Worm (Caenorhabditis elegans): ENCODE results near the gene M03C11.6.

- TF ChIP-seq elt-2 (tag; optimal IDR thresholded peaks at IDR 0.05) = peak; percentile 99
- peak; percentile 98 for TF ChIP-seq lim-6 (tag; optimal IDR thresholded peaks at IDR 0.05)
- peak; percentile 92 for TF ChIP-seq pqm-1 (tag; optimal IDR thresholded peaks at IDR 0.05)
- TF ChIP-seq pax-1 (tag; optimal IDR thresholded peaks at IDR 0.05) = no peak
- TF ChIP-seq unc-42 (tag; optimal IDR thresholded peaks at IDR 0.05) = peak; percentile 84
- peak; percentile 99 for TF ChIP-seq ref-2 (tag; optimal IDR thresholded peaks at IDR 0.05)
- TF ChIP-seq fkh-10 (GFP tag; optimal IDR thresholded peaks at IDR 0.05) = peak; percentile 93
- TF ChIP-seq C38D4.7 (GFP tag; optimal IDR thresholded peaks at IDR 0.05) = peak; percentile 95
- TF ChIP-seq zip-5 (tag; optimal IDR thresholded peaks at IDR 0.05) = peak; percentile 95
- TF ChIP-seq fax-1 (tag; optimal IDR thresholded peaks at IDR 0.05) = peak; percentile 97
Measured at ce11 chrIII:10461164-10461546, 37.3 kb upstream of the M03C11.6 start, which contains the start of gene atx-2.
